Worm (Caenorhabditis elegans): ENCODE results near the gene arrd-23.

DNA sequence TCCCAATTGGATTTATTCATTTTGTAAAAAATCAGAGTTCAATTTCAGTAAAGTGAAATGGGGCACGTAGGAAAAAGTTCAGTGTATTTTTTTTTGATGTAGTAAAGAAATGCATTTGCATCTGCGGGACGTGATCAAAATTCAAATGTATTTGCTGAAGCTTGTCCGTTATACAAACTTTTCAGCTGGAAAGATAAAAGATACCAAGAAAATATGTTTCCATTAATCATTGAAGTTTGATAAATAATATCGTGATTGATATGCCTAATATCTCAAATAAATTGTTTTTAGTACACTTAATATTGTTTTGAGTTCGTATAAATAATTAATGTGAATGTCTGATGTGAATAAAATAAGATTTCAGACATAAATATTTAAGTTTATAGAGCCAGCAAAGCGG lies 16.6 kb downstream of the arrd-23 start:
- TF ChIP-seq pqm-1 (tag; optimal IDR thresholded peaks at IDR 0.05) (no peak), nhr-10 (tag; optimal IDR thresholded peaks at IDR 0.05) (no peak), R02D3.7 (tag; optimal IDR thresholded peaks at IDR 0.05) (no peak), hlh-11 (tag; optimal IDR thresholded peaks at IDR 0.05) (no peak), nhr-11 (tag; optimal IDR thresholded peaks at IDR 0.05) (no peak), duxl-1 (tag; optimal IDR thresholded peaks at IDR 0.05; ENCODE audit: poor library complexity) (no peak)
